Worm (Caenorhabditis elegans): ENCODE measurements around the gene C18B2.3.

The C18B2.3 gene

ce11 chrX:3600390-3600789 lies 1.2 kb upstream of the C18B2.3 start, which contains the start of gene cgr-1:
TSS of gene cgr-1 (minus strand) at chrX:3600457.
- peak; percentile 49 for TF ChIP-seq elt-2 (tag; optimal IDR thresholded peaks at IDR 0.05)
- no peak for TF ChIP-seq ceh-82 (tag; optimal IDR thresholded peaks at IDR 0.05)
- no peak for TF ChIP-seq vab-15 (tag; optimal IDR thresholded peaks at IDR 0.05)
- no peak for TF ChIP-seq ceh-90 (tag; optimal IDR thresholded peaks at IDR 0.05)
- TF ChIP-seq lin-35 (GFP tag; optimal IDR thresholded peaks at IDR 0.05): no peak
- no peak for TF ChIP-seq lin-13 (GFP tag; optimal IDR thresholded peaks at IDR 0.05)
- no peak for TF ChIP-seq mab-9 (GFP tag; IDR thresholded peaks at IDR 0.05)
- no peak for TF ChIP-seq hlh-4 (tag; optimal IDR thresholded peaks at IDR 0.05)

- TF ChIP-seq snu-23 (GFP tag; optimal IDR thresholded peaks at IDR 0.05) (no peak), pax-3 (tag; optimal IDR thresholded peaks at IDR 0.05) (no peak), rnt-1 (tag; optimal IDR thresholded peaks at IDR 0.05) (peak; percentile 54), nhr-19 (GFP tag; conservative IDR thresholded peaks at IDR 0.05) (0 out of 2 replicates have a peak, but pooled peaks have one; percentile 8), lin-14 (GFP tag; optimal IDR thresholded peaks at IDR 0.05) (peak; percentile 55), aha-1 (tag; optimal IDR thresholded peaks at IDR 0.05) (no peak), ceh-90 (tag; optimal IDR thresholded peaks at IDR 0.05) (no peak), mef-2 (tag; optimal IDR thresholded peaks at IDR 0.05) (no peak), nhr-71 (tag; optimal IDR thresholded peaks at IDR 0.05) (peak; percentile 48), tlp-1 (tag; optimal IDR thresholded peaks at IDR 0.05) (no peak)
Observed at ce11 chrX:3602622-3603021, 991 bp downstream of the C18B2.3 start.

- TF ChIP-seq lin-14 (GFP tag; optimal IDR thresholded peaks at IDR 0.05) (peak; percentile 93), vab-15 (tag; optimal IDR thresholded peaks at IDR 0.05) (no peak), zip-4 (GFP tag; optimal IDR thresholded peaks at IDR 0.05) (peak; percentile 51), grh-1 (GFP tag; IDR thresholded peaks at IDR 0.05) (no peak), egl-27 (tag; optimal IDR thresholded peaks at IDR 0.05) (no peak), efl-3 (GFP tag; optimal IDR thresholded peaks at IDR 0.05) (no peak), ceh-90 (tag; optimal IDR thresholded peaks at IDR 0.05) (no peak), snpc-4 (tag; optimal IDR thresholded peaks at IDR 0.05) (peak; percentile 64), lsy-2 (tag; optimal IDR thresholded peaks at IDR 0.05) (peak; percentile 25 to 74), xbp-1 (tag; optimal IDR thresholded peaks at IDR 0.05) (peak; percentile 70), jun-1 (tag; optimal IDR thresholded peaks at IDR 0.05) (peak; percentile 77), unc-62 (GFP tag; optimal IDR thresholded peaks at IDR 0.05) (no peak), skn-1 (tag; optimal IDR thresholded peaks at IDR 0.05) (peak; percentile 84), mdl-1 (tag; optimal IDR thresholded peaks at IDR 0.05) (peak in 1 of 2 experiments; percentile 75), fos-1 (tag; optimal IDR thresholded peaks at IDR 0.05) (peak; percentile 57), lin-15B (tag; optimal IDR thresholded peaks at IDR 0.05) (peak; percentile 43), rnt-1 (tag; optimal IDR thresholded peaks at IDR 0.05) (peak; percentile 67), snu-23 (GFP tag; optimal IDR thresholded peaks at IDR 0.05) (peak; percentile 80), efl-1 (optimal IDR thresholded peaks at IDR 0.05) (peak; percentile 43 to 66), efl-1 (GFP tag; optimal IDR thresholded peaks at IDR 0.05 in 1 of 2) (peak in 1 of 2 experiments; percentile 36), nhr-90 (tag; optimal IDR thresholded peaks at IDR 0.05; ENCODE audit: poor library complexity) (no peak), nhr-47 (tag; optimal IDR thresholded peaks at IDR 0.05) (peak; percentile 68), fkh-8 (tag; optimal IDR thresholded peaks at IDR 0.05) (peak; percentile 74), ceh-63 (GFP tag; optimal IDR thresholded peaks at IDR 0.05) (no peak), elt-3 (tag; optimal IDR thresholded peaks at IDR 0.05) (peak in 1 of 6 experiments; percentile 1), blmp-1 (tag; optimal IDR thresholded peaks at IDR 0.05) (peak; percentile 42), mep-1 (tag; optimal IDR thresholded peaks at IDR 0.05) (peak; percentile 69), nhr-71 (tag; optimal IDR thresholded peaks at IDR 0.05) (peak; percentile 81), ceh-8 (GFP tag; optimal IDR thresholded peaks at IDR 0.05) (no peak), irx-1 (tag; optimal IDR thresholded peaks at IDR 0.05) (peak; percentile 23), ztf-11 (tag; optimal IDR thresholded peaks at IDR 0.05) (peak in 1 of 2 experiments; percentile 4), pag-3 (tag; optimal IDR thresholded peaks at IDR 0.05; ENCODE audit: borderline replicate concordance, insufficient read depth) (peak; percentile 91), isw-1 (GFP tag; IDR thresholded peaks at IDR 0.05) (peak; percentile 58), tbx-2 (tag; optimal IDR thresholded peaks at IDR 0.05) (peak; percentile 69), ceh-88 (GFP tag; IDR thresholded peaks at IDR 0.05) (no peak), nhr-77 (tag; optimal IDR thresholded peaks at IDR 0.05) (peak; percentile 66), nhr-19 (GFP tag; conservative IDR thresholded peaks at IDR 0.05) (peak; percentile 59), ets-5 (GFP tag; IDR thresholded peaks at IDR 0.05) (no peak)
Observed at ce11 chrX:3605727-3606126, 4.1 kb downstream of the C18B2.3 start, which contains the start of gene C18B2.4. TSS of gene C18B2.4 (minus strand) at chrX:3605741.

All from whole organism, L1 larva.